Fruit fly (Drosophila melanogaster): Measurements from ENCODE around the gene CG17361.

CG17361 gene

DNA sequence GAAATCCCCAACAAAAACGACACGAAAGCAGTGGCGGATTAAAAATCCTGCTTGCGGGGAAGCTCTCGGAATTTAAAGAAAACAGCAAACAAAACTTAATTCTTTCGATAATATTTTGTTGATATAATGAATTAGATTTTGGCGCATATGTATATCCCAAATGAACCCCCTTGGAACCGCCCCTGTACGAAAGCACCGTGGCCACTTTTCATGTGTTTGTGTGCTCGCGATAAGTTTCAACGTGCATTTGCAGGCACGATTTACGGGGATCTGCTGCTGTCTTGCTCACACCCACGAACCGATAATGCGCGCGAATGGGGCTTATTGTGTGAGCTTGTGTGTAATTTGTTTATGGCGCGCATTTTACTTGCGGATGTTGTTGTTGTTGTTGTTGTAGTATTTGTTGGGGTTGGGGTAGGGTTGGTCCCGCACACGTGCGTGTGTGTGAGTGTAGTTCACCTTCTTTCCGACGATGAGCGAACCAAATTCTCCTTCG lies 8.0 kb downstream of the CG17361 start (continued):
- TF ChIP-seq CHES-1-like (GFP tag; optimal IDR thresholded peaks at IDR 0.05), result peak; percentile 97
- TF ChIP-seq CG11504 (tag; optimal IDR thresholded peaks at IDR 0.05), result peak; percentile 96
- peak; percentile 73 for TF ChIP-seq Deaf1 (tag; optimal IDR thresholded peaks at IDR 0.05)
- peak; percentile 94 for TF ChIP-seq CG4424 (GFP tag; optimal IDR thresholded peaks at IDR 0.05)
- peak; percentile 94 for TF ChIP-seq tx (GFP tag; optimal IDR thresholded peaks at IDR 0.05)
- peak; percentile 82 for TF ChIP-seq trh (GFP tag; optimal IDR thresholded peaks at IDR 0.05)
- peak; percentile 98 for TF ChIP-seq Aef1 (GFP tag; IDR thresholded peaks at IDR 0.05)
- TF ChIP-seq da (GFP tag; optimal IDR thresholded peaks at IDR 0.05), result peak; percentile 92
- TF ChIP-seq ci (GFP tag; IDR thresholded peaks at IDR 0.05), result peak; percentile 98
- TF ChIP-seq CG1529 (GFP tag; optimal IDR thresholded peaks at IDR 0.05), result peak; percentile 91
- TF ChIP-seq CG4328 (GFP tag; optimal IDR thresholded peaks at IDR 0.05), result peak; percentile 92
- peak; percentile 100 for TF ChIP-seq chinmo (GFP tag; IDR thresholded peaks at IDR 0.05; ENCODE audit: partially characterized antibody)
- TF ChIP-seq bowl (GFP tag; IDR thresholded peaks at IDR 0.05), result peak; percentile 93
- peak; percentile 95 for TF ChIP-seq CG32772 (GFP tag; IDR thresholded peaks at IDR 0.05)
- peak; percentile 97 for TF ChIP-seq CG13624 (GFP tag; optimal IDR thresholded peaks at IDR 0.05)
- no peak for TF ChIP-seq lov (optimal IDR thresholded peaks at IDR 0.05)
- TF ChIP-seq lov (GFP tag; IDR thresholded peaks at IDR 0.05), result peak; percentile 90
- TF ChIP-seq CG9932 (GFP tag; IDR thresholded peaks at IDR 0.05), result peak; percentile 94
- peak; percentile 3 for TF ChIP-seq fd102C (GFP tag; optimal IDR thresholded peaks at IDR 0.05)
- TF ChIP-seq CG7987 (GFP tag; optimal IDR thresholded peaks at IDR 0.05), result peak; percentile 87
- TF ChIP-seq Dip3 (GFP tag; optimal IDR thresholded peaks at IDR 0.05), result peak; percentile 91
- peak; percentile 94 for TF ChIP-seq repo (GFP tag; optimal IDR thresholded peaks at IDR 0.05)
- peak; percentile 91 for TF ChIP-seq CG8089 (GFP tag; optimal IDR thresholded peaks at IDR 0.05)
- TF ChIP-seq CG8944 (GFP tag; optimal IDR thresholded peaks at IDR 0.05), result peak; percentile 96
- no peak for TF ChIP-seq z (GFP tag; IDR thresholded peaks at IDR 0.05)
- TF ChIP-seq kni (GFP tag; optimal IDR thresholded peaks at IDR 0.05), result peak; percentile 88
- no peak for TF ChIP-seq CG13287 (GFP tag; IDR thresholded peaks at IDR 0.05; ENCODE audit: partially characterized antibody)
- TF ChIP-seq caup (GFP tag; optimal IDR thresholded peaks at IDR 0.05; ENCODE audit: severe bottlenecking), result peak; percentile 95
- peak; percentile 93 for TF ChIP-seq CG3847 (GFP tag; IDR thresholded peaks at IDR 0.05)
- no peak for TF ChIP-seq sna (GFP tag; IDR thresholded peaks at IDR 0.05; ENCODE audit: partially characterized antibody)
- peak; percentile 65 for TF ChIP-seq B-H2 (GFP tag; optimal IDR thresholded peaks at IDR 0.05)
- TF ChIP-seq ac (GFP tag; optimal IDR thresholded peaks at IDR 0.05), result peak; percentile 43
- TF ChIP-seq exex (tag; optimal IDR thresholded peaks at IDR 0.05), result peak; percentile 73
- peak; percentile 75; the same call in 2 of the 3 replicates for TF ChIP-seq sr (GFP tag; IDR thresholded peaks at IDR 0.05)
- TF ChIP-seq cwo (GFP tag; optimal IDR thresholded peaks at IDR 0.05), result peak; percentile 91
- TF ChIP-seq ash1 (GFP tag; optimal IDR thresholded peaks at IDR 0.05), result peak; percentile 34
- TF ChIP-seq pros (GFP tag; optimal IDR thresholded peaks at IDR 0.05), result peak; percentile 50
- peak; percentile 94 for TF ChIP-seq Oaz (GFP tag; IDR thresholded peaks at IDR 0.05)
- TF ChIP-seq CG4707 (GFP tag; optimal IDR thresholded peaks at IDR 0.05), result peak; percentile 84
- peak; percentile 96 for TF ChIP-seq slp2 (GFP tag; optimal IDR thresholded peaks at IDR 0.05)
- TF ChIP-seq CG11456 (GFP tag; IDR thresholded peaks at IDR 0.05), result peak; percentile 88
- peak; percentile 72 for TF ChIP-seq CG7928 (GFP tag; optimal IDR thresholded peaks at IDR 0.05)
- peak; percentile 83 for TF ChIP-seq gsb (GFP tag; IDR thresholded peaks at IDR 0.05)
- TF ChIP-seq zen (tag; optimal IDR thresholded peaks at IDR 0.05), result peak; percentile 87
- peak; percentile 92 for TF ChIP-seq en (GFP tag; optimal IDR thresholded peaks at IDR 0.05)
- TF ChIP-seq ara (GFP tag; IDR thresholded peaks at IDR 0.05), result peak; percentile 91
- TF ChIP-seq dm (GFP tag; optimal IDR thresholded peaks at IDR 0.05), result peak; percentile 94
- TF ChIP-seq br (optimal IDR thresholded peaks at IDR 0.05), result no peak
- peak; percentile 93 for TF ChIP-seq org-1 (GFP tag; optimal IDR thresholded peaks at IDR 0.05)
- TF ChIP-seq NfI (GFP tag; optimal IDR thresholded peaks at IDR 0.05), result peak; percentile 98
- TF ChIP-seq CG34224 (GFP tag; IDR thresholded peaks at IDR 0.05; ENCODE audit: partially characterized antibody), result no peak
